Worm (Caenorhabditis elegans): ENCODE results near the gene B0302.5.

Gene B0302.5

DNA sequence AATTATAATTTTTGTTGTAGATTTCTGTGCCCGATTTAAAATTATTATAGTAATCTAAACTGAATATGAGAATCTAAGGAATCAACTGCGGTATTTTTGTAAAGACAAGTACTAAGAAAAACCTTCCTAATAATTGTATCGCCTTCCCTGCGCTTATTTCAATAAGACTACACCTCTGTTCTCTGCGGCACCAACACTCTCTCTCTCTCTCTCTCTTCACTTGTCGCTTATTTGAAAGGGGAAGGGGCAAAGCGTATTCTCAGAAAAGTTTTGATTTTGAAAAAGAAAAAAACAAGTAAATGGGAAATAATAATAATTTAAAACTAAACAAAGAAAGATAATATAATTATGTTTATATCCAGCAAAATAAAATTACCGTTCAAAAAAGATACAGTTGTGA, 13.7 kb downstream of the B0302.5 start:
- TF ChIP-seq tlp-1 (tag; optimal IDR thresholded peaks at IDR 0.05) (no peak), nhr-71 (tag; optimal IDR thresholded peaks at IDR 0.05) (peak; percentile 75), unc-98 (GFP tag; IDR thresholded peaks at IDR 0.05) (no peak), skn-1 (tag; optimal IDR thresholded peaks at IDR 0.05) (peak; percentile 77), egl-27 (tag; optimal IDR thresholded peaks at IDR 0.05) (no peak), blmp-1 (tag; optimal IDR thresholded peaks at IDR 0.05) (peak; percentile 14), pax-3 (tag; optimal IDR thresholded peaks at IDR 0.05) (no peak), mef-2 (tag; optimal IDR thresholded peaks at IDR 0.05) (no peak), mab-9 (GFP tag; IDR thresholded peaks at IDR 0.05) (no peak), pag-3 (tag; optimal IDR thresholded peaks at IDR 0.05; ENCODE audit: borderline replicate concordance, insufficient read depth) (peak; percentile 1), C34B4.2 (tag; optimal IDR thresholded peaks at IDR 0.05) (no peak), elt-3 (tag; optimal IDR thresholded peaks at IDR 0.05) (peak in 2 of 6 experiments; percentile 37 to 49), ama-1 (optimal IDR thresholded peaks at IDR 0.05) (no peak), lin-35 (GFP tag; optimal IDR thresholded peaks at IDR 0.05) (peak; percentile 32 to 77), fkh-8 (tag; optimal IDR thresholded peaks at IDR 0.05) (peak; percentile 53), lsy-2 (tag; optimal IDR thresholded peaks at IDR 0.05) (peak; percentile 57 to 69), tbx-2 (tag; optimal IDR thresholded peaks at IDR 0.05) (peak; percentile 61), dsc-1 (tag; optimal IDR thresholded peaks at IDR 0.05) (no peak), hpl-2 (GFP tag; optimal IDR thresholded peaks at IDR 0.05) (peak; percentile 15), lin-39 (tag; optimal IDR thresholded peaks at IDR 0.05) (peak; percentile 67), nhr-90 (tag; optimal IDR thresholded peaks at IDR 0.05; ENCODE audit: poor library complexity) (peak; percentile 75), alr-1 (tag; optimal IDR thresholded peaks at IDR 0.05; ENCODE audit: borderline replicate concordance) (no peak), fkh-10 (GFP tag; optimal IDR thresholded peaks at IDR 0.05) (peak; percentile 35), ceh-90 (tag; optimal IDR thresholded peaks at IDR 0.05) (no peak), zag-1 (tag; optimal IDR thresholded peaks at IDR 0.05) (no peak), nhr-19 (GFP tag; conservative IDR thresholded peaks at IDR 0.05) (peak; percentile 69), aly-2 (tag; optimal IDR thresholded peaks at IDR 0.05) (no peak), unc-86 (tag; optimal IDR thresholded peaks at IDR 0.05) (peak; percentile 54), snu-23 (GFP tag; optimal IDR thresholded peaks at IDR 0.05) (peak; percentile 86), xbp-1 (tag; optimal IDR thresholded peaks at IDR 0.05) (peak; percentile 51), nhr-11 (tag; optimal IDR thresholded peaks at IDR 0.05) (peak; percentile 78), fos-1 (tag; optimal IDR thresholded peaks at IDR 0.05) (peak; percentile 69), lin-15B (tag; optimal IDR thresholded peaks at IDR 0.05) (no peak), efl-1 (optimal IDR thresholded peaks at IDR 0.05) (peak; percentile 53 to 68), efl-1 (GFP tag; optimal IDR thresholded peaks at IDR 0.05 in 1 of 2) (peak; percentile 5 to 40), nhr-76 (tag; optimal IDR thresholded peaks at IDR 0.05) (no peak), lin-13 (GFP tag; optimal IDR thresholded peaks at IDR 0.05) (peak; percentile 57), rnt-1 (tag; optimal IDR thresholded peaks at IDR 0.05) (peak; percentile 85), F16B12.6 (tag; optimal IDR thresholded peaks at IDR 0.05) (no peak), unc-62 (GFP tag; optimal IDR thresholded peaks at IDR 0.05) (no peak), jun-1 (tag; optimal IDR thresholded peaks at IDR 0.05) (peak; percentile 86), ceh-63 (GFP tag; optimal IDR thresholded peaks at IDR 0.05) (no peak), efl-3 (GFP tag; optimal IDR thresholded peaks at IDR 0.05) (no peak), lir-3 (tag; optimal IDR thresholded peaks at IDR 0.05; ENCODE audit: poor library complexity) (peak; percentile 25), zip-4 (GFP tag; optimal IDR thresholded peaks at IDR 0.05) (peak; percentile 40), sptf-1 (tag; optimal IDR thresholded peaks at IDR 0.05) (no peak), nhr-28 (tag; optimal IDR thresholded peaks at IDR 0.05) (no peak), hlh-17 (GFP tag; optimal IDR thresholded peaks at IDR 0.05; ENCODE audit: borderline replicate concordance) (no peak), aha-1 (tag; optimal IDR thresholded peaks at IDR 0.05) (no peak), snpc-4 (tag; optimal IDR thresholded peaks at IDR 0.05) (peak; percentile 41), ztf-4 (tag; optimal IDR thresholded peaks at IDR 0.05) (peak; percentile 8), ceh-82 (tag; optimal IDR thresholded peaks at IDR 0.05) (peak; percentile 86 to 89 (median 88)), mep-1 (tag; optimal IDR thresholded peaks at IDR 0.05) (peak; percentile 85), pqm-1 (tag; optimal IDR thresholded peaks at IDR 0.05) (no peak)

Data from whole organism, L1 larva.